Worm (Caenorhabditis elegans) whole organism, L4 larva: Measurements from ENCODE around the gene F17A9.5.

Experiments
- F10B5.3 ChIP-seq: sonication (generic microtip); optimal IDR thresholded peaks from 2 replicates; lab custom pipeline; 2016; ENCODE audit warnings: mild to moderate bottlenecking, missing genetic modification characterization, missing compliant biosample characterization
- R02D3.7 ChIP-seq: fragments of 150-350 bp; sonication (generic microtip); optimal IDR thresholded peaks from 3 replicates; lab custom pipeline; 2014; ENCODE audit warnings: missing biosample characterization, missing genetic modification characterization
- T26A8.4 ChIP-seq: fragments of 200-800 bp; sonication (Bioruptor generic); IDR thresholded peaks from 2 replicates; pipeline ENCODE4 v1.3.6; 2022; ENCODE audit warnings: missing genetic modification characterization, missing compliant biosample characterization
- Y105C5A.15 ChIP-seq: fragments of 200-800 bp; sonication (Bioruptor generic); IDR thresholded peaks from 2 replicates; pipeline ENCODE4 v1.3.6; 2022; ENCODE audit warnings: missing genetic modification characterization, missing compliant biosample characterization
- Y5F2A.4 ChIP-seq: fragments of 200-800 bp; sonication (Bioruptor generic); optimal IDR thresholded peaks from 2 replicates; lab custom pipeline; 2018; ENCODE audit warnings: mild to moderate bottlenecking, missing genetic modification characterization, missing compliant biosample characterization
- Y75B8A.6 ChIP-seq: fragments of 200-800 bp; sonication (Bioruptor generic); IDR thresholded peaks from 2 replicates; pipeline ENCODE4 v1.3.6; 2022; ENCODE audit warnings: missing genetic modification reagents, missing genetic modification characterization, missing compliant biosample characterization
- aha-1 ChIP-seq: fragments of 150-350 bp; peaks from one replicate; lab custom pipeline; 2014; ENCODE audit warnings: missing biosample characterization, missing genetic modification characterization
- ceh-32 ChIP-seq: sonication (generic microtip); optimal IDR thresholded peaks from 2 replicates; lab custom pipeline; 2016; ENCODE audit warnings: mild to moderate bottlenecking, missing genetic modification characterization, missing compliant biosample characterization; ENCODE audit not compliant: poor library complexity
- daf-16 ChIP-seq, 3 experiments: sonication (generic microtip); optimal IDR thresholded peaks; 2 replicates each; lab custom pipeline; 2016 to 2017; ENCODE audit warnings: missing genetic modification characterization in 3 of 3, missing genetic modification reagents in 3 of 3, mild to moderate bottlenecking in 2 of 3, missing compliant biosample characterization in 2 of 3, missing biosample characterization in 1 of 3, moderate library complexity in 1 of 3
- dmd-8 ChIP-seq: fragments of 200-800 bp; sonication (Bioruptor generic); IDR thresholded peaks from 2 replicates; pipeline ENCODE4 v1.3.6; 2022; ENCODE audit warnings: missing genetic modification characterization, missing compliant biosample characterization
- duxl-1 ChIP-seq: sonication (generic microtip); optimal IDR thresholded peaks from 2 replicates; lab custom pipeline; 2016; ENCODE audit warnings: mild to moderate bottlenecking, missing genetic modification characterization, moderate library complexity, missing compliant biosample characterization; ENCODE audit not compliant: poor library complexity
- dve-1 ChIP-seq: sonication (generic microtip); optimal IDR thresholded peaks from 2 replicates; lab custom pipeline; 2017; ENCODE audit warnings: antibody characterized with exemption, mild to moderate bottlenecking, missing genetic modification characterization, missing compliant biosample characterization; ENCODE audit not compliant: insufficient read depth
- egl-43 ChIP-seq: fragments of 200-800 bp; sonication (Bioruptor generic); IDR thresholded peaks from 2 replicates; pipeline ENCODE4 v1.3.6; 2022; ENCODE audit warnings: missing genetic modification reagents, missing genetic modification characterization, missing compliant biosample characterization
- fos-1 ChIP-seq: fragments of 150-350 bp; optimal IDR thresholded peaks from 2 replicates; lab custom pipeline; 2014; ENCODE audit warnings: missing biosample characterization, missing genetic modification characterization
- hlh-11 ChIP-seq: fragments of 200-800 bp; sonication (Bioruptor generic); optimal IDR thresholded peaks from 2 replicates; lab custom pipeline; 2018; ENCODE audit warnings: mild to moderate bottlenecking, missing genetic modification characterization, missing compliant biosample characterization
- lin-13 ChIP-seq: fragments of 150-350 bp; optimal IDR thresholded peaks from 2 replicates; lab custom pipeline; 2014; ENCODE audit warnings: missing biosample characterization, missing genetic modification reagents, missing genetic modification characterization
- lin-38 ChIP-seq: fragments of 200-800 bp; sonication (Bioruptor generic); IDR thresholded peaks from 2 replicates; pipeline ENCODE4 v1.3.6; 2022; ENCODE audit warnings: missing genetic modification reagents, missing genetic modification characterization, missing compliant biosample characterization
- lsy-2 ChIP-seq, 2 experiments: fragments of 150-350 bp in 1 of 2; sonication (generic microtip) in 1 of 2; optimal IDR thresholded peaks; 2 replicates each; lab custom pipeline; 2014 to 2017; ENCODE audit warnings: missing biosample characterization in 2 of 2, missing genetic modification characterization in 2 of 2
- mep-1 ChIP-seq: fragments of 150-350 bp; sonication (generic microtip); optimal IDR thresholded peaks from 3 replicates; lab custom pipeline; 2014; ENCODE audit warnings: missing biosample characterization, missing genetic modification characterization
- mxl-2 ChIP-seq: fragments of 200-800 bp; sonication (Bioruptor generic); conservative IDR thresholded peaks from 2 replicates; pipeline ENCODE4 v1.3.6; 2022; ENCODE audit warnings: missing genetic modification reagents, missing genetic modification characterization, missing compliant biosample characterization
- nhr-10 ChIP-seq: fragments of 150-350 bp; optimal IDR thresholded peaks from 2 replicates; lab custom pipeline; 2014; ENCODE audit warnings: missing biosample characterization, missing genetic modification characterization
- nhr-102 ChIP-seq: sonication (generic microtip); optimal IDR thresholded peaks from 2 replicates; lab custom pipeline; 2016; ENCODE audit warnings: mild to moderate bottlenecking, missing genetic modification characterization, moderate library complexity, missing compliant biosample characterization
- nhr-11 ChIP-seq: fragments of 150-350 bp; optimal IDR thresholded peaks from 2 replicates; lab custom pipeline; 2014; ENCODE audit warnings: missing biosample characterization, missing genetic modification characterization
- nhr-41 ChIP-seq: fragments of 200-800 bp; sonication (Bioruptor generic); IDR thresholded peaks from 2 replicates; pipeline ENCODE4 v1.3.6; 2022; ENCODE audit warnings: missing genetic modification reagents, missing genetic modification characterization, missing compliant biosample characterization
- nhr-48 ChIP-seq: sonication (generic microtip); optimal IDR thresholded peaks from 2 replicates; lab custom pipeline; 2016; ENCODE audit warnings: mild to moderate bottlenecking, missing genetic modification characterization, missing compliant biosample characterization
- pha-4 ChIP-seq, 2 experiments: fragments of 150-350 bp in 1 of 2; fragments of 200-800 bp in 1 of 2; sonication (Bioruptor generic) in 1 of 2; IDR thresholded peaks in 1 of 2; optimal IDR thresholded peaks in 1 of 2; 2 replicates each; pipeline versions ENCODE4 v1.3.6 to Lab custom; 2014 to 2022; ENCODE audit warnings: missing genetic modification characterization in 2 of 2, missing genetic modification reagents in 2 of 2, missing biosample characterization in 1 of 2, missing compliant biosample characterization in 1 of 2
- pqm-1 ChIP-seq: sonication (generic microtip); optimal IDR thresholded peaks from 2 replicates; lab custom pipeline; 2017; ENCODE audit warnings: missing biosample characterization, missing genetic modification characterization
- snpc-1.2 ChIP-seq: fragments of 200-800 bp; sonication (Bioruptor generic); IDR thresholded peaks from 2 replicates; pipeline ENCODE4 v1.3.6; 2022; ENCODE audit warnings: missing genetic modification reagents, missing genetic modification characterization, missing compliant biosample characterization
- snpc-4 ChIP-seq: fragments of 150-350 bp; optimal IDR thresholded peaks from 2 replicates; lab custom pipeline; 2014; ENCODE audit warnings: missing biosample characterization, missing genetic modification characterization
- spr-3 ChIP-seq: fragments of 200-800 bp; sonication (Bioruptor generic); optimal IDR thresholded peaks from 2 replicates; lab custom pipeline; 2018; ENCODE audit warnings: mild to moderate bottlenecking, missing genetic modification characterization, missing compliant biosample characterization
- tag-97 ChIP-seq: fragments of 200-800 bp; sonication (Bioruptor generic); IDR thresholded peaks from 2 replicates; pipeline ENCODE4 v1.3.6; 2022; ENCODE audit warnings: missing genetic modification characterization, missing compliant biosample characterization
- tra-1 ChIP-seq: fragments of 200-800 bp; sonication (Bioruptor generic); IDR thresholded peaks from 2 replicates; pipeline ENCODE4 v1.3.6; 2022; ENCODE audit warnings: missing genetic modification reagents, missing genetic modification characterization, missing compliant biosample characterization
- unc-62 ChIP-seq, 3 experiments: fragments of 150-350 bp in 1 of 3; sonication (generic microtip); optimal IDR thresholded peaks in 2 of 3; peaks in 1 of 3; 1 replicate in 1 of 3; 2 replicates in 2 of 3; lab custom pipeline; 2014 to 2017; ENCODE audit warnings: missing biosample characterization in 3 of 3, missing genetic modification characterization in 3 of 3, missing genetic modification reagents in 3 of 3, missing genotype in 1 of 3
- vab-7 ChIP-seq: fragments of 200-800 bp; sonication (Bioruptor generic); IDR thresholded peaks from 2 replicates; pipeline ENCODE4 v1.3.6; 2022; ENCODE audit warnings: missing genetic modification reagents, missing genetic modification characterization, missing compliant biosample characterization
- zfp-2 ChIP-seq: sonication (generic microtip); optimal IDR thresholded peaks from 2 replicates; lab custom pipeline; 2016; ENCODE audit warnings: mild to moderate bottlenecking, missing genetic modification characterization, missing compliant biosample characterization
- zfp-3 ChIP-seq: fragments of 200-800 bp; sonication (Bioruptor generic); conservative IDR thresholded peaks from 2 replicates; pipeline ENCODE4 v1.3.6; 2022; ENCODE audit warnings: missing genetic modification reagents, missing genetic modification characterization, missing compliant biosample characterization
- zip-2 ChIP-seq: fragments of 150-350 bp; optimal IDR thresholded peaks from 2 replicates; lab custom pipeline; 2014; ENCODE audit warnings: missing biosample characterization, missing genetic modification characterization

The F17A9.5 gene

ce11 chrV:6099634-6100033 lies 13.2 kb downstream of the F17A9.5 start:
- TF ChIP-seq aha-1 (tag; lab: Kevin White, UChicago) (peak; percentile 77), Y105C5A.15 (GFP tag; lab: Robert Waterston, UW) (no peak)
- TF ChIP-seq, all 104 proteins: peak for 1

ce11 chrV:6098755-6099155 lies 14.0 kb downstream of the F17A9.5 start:
- 0 out of 2 replicates have a peak, but pooled peaks have one; percentile 13 for TF ChIP-seq tra-1 (GFP tag; lab: Robert Waterston, UW)
- TF ChIP-seq T26A8.4 (GFP tag; lab: Robert Waterston, UW): peak; percentile 52; the same call in 1 of the 2 replicates
- TF ChIP-seq aha-1 (tag; lab: Kevin White, UChicago): peak; percentile 77
- TF ChIP-seq lin-38 (GFP tag; lab: Robert Waterston, UW): peak; percentile 39
- TF ChIP-seq duxl-1 (tag; lab: Kevin White, UChicago): peak; percentile 44
- TF ChIP-seq Y75B8A.6: peak; percentile 36; the same call in 1 of the 2 replicates
- TF ChIP-seq lin-13: peak; percentile 24
- peak; percentile 36 for TF ChIP-seq dve-1 (tag; lab: Kevin White, UChicago)
- TF ChIP-seq pqm-1 (tag; lab: Kevin White, UChicago): peak; percentile 10
- no peak for TF ChIP-seq nhr-11
- no peak for TF ChIP-seq Y105C5A.15 (GFP tag; lab: Robert Waterston, UW)
- TF ChIP-seq unc-62 (GFP tag; optimal IDR thresholded peaks at IDR 0.05 in 1 of 2; lab: Kevin White, UChicago): peak in 1 of 2 experiments; percentile 84
- no peak for TF ChIP-seq unc-62 (tag; optimal IDR thresholded peaks at IDR 0.05; lab: Kevin White, UChicago)
- peak; percentile 6 for TF ChIP-seq hlh-11 (tag; lab: Kevin White, UChicago)
- TF ChIP-seq mep-1 (tag; lab: Kevin White, UChicago): peak; percentile 66
- TF ChIP-seq snpc-1.2 (GFP tag; lab: Robert Waterston, UW): 0 out of 2 replicates have a peak, but pooled peaks have one; percentile 10
- TF ChIP-seq pha-4 (GFP tag; IDR thresholded peaks at IDR 0.05; lab: Robert Waterston, UW): peak; percentile 43; the same call in 1 of the 2 replicates
- TF ChIP-seq pha-4 (tag; optimal IDR thresholded peaks at IDR 0.05; lab: Kevin White, UChicago): no peak
- peak; percentile 14 for TF ChIP-seq nhr-10
- no peak for TF ChIP-seq zfp-2
- TF ChIP-seq lsy-2 (tag; optimal IDR thresholded peaks at IDR 0.05; lab: Kevin White, UChicago): peak in 1 of 2 experiments; percentile 65
- peak; percentile 55 for TF ChIP-seq nhr-102 (tag; lab: Kevin White, UChicago)
- TF ChIP-seq daf-16 (GFP tag; optimal IDR thresholded peaks at IDR 0.05; lab: Kevin White, UChicago): peak in 1 of 2 experiments; percentile 3
- TF ChIP-seq daf-16 (tag; optimal IDR thresholded peaks at IDR 0.05; lab: Kevin White, UChicago): peak; percentile 61
- peak; percentile 51 for TF ChIP-seq zfp-3 (GFP tag; lab: Robert Waterston, UW)
- no peak for TF ChIP-seq snpc-4
- TF ChIP-seq zip-2 (tag; lab: Kevin White, UChicago): peak; percentile 32
- TF ChIP-seq F10B5.3 (tag; lab: Kevin White, UChicago): peak; percentile 23
- TF ChIP-seq mxl-2: no peak
- TF ChIP-seq nhr-48 (tag; lab: Kevin White, UChicago): peak; percentile 37
- TF ChIP-seq Y5F2A.4 (GFP tag; lab: Kevin White, UChicago): no peak
- TF ChIP-seq fos-1 (tag; lab: Kevin White, UChicago): peak; percentile 3
- no peak for TF ChIP-seq spr-3 (GFP tag; lab: Kevin White, UChicago)
- TF ChIP-seq, all 104 proteins: peak for 23

- no peak for TF ChIP-seq dmd-8
- TF ChIP-seq nhr-41: no peak
- TF ChIP-seq ceh-32: no peak
- TF ChIP-seq egl-43: no peak
- no peak for TF ChIP-seq lin-13
- no peak for TF ChIP-seq tag-97
- TF ChIP-seq vab-7 (GFP tag; lab: Robert Waterston, UW): no peak
- TF ChIP-seq F10B5.3 (tag; lab: Kevin White, UChicago): no peak
- TF ChIP-seq tra-1 (GFP tag; lab: Robert Waterston, UW): no peak
- no peak for TF ChIP-seq R02D3.7
Measured at ce11 chrV:6096559-6097155, 16.1 kb downstream of the F17A9.5 start, which contains the start of gene smut-1. smut-1 (plus strand) TSS chrV:6097105.
